Worm (Caenorhabditis elegans) whole organism, midembryonic: ENCODE results near the gene irld-39.

Experiments
- T22C8.4 ChIP-seq: fragments of 200-800 bp; sonication (Bioruptor generic); IDR thresholded peaks from 2 replicates; pipeline ENCODE4 v1.3.6; 2022; ENCODE audit warnings: missing genetic modification characterization, missing compliant biosample characterization
- cog-1 ChIP-seq: sonication (generic microtip); optimal IDR thresholded peaks from 2 replicates; lab custom pipeline; 2016; ENCODE audit warnings: missing genetic modification characterization, missing compliant biosample characterization
- flt-1 ChIP-seq: fragments of 200-800 bp; sonication (Bioruptor generic); IDR thresholded peaks from 2 replicates; pipeline ENCODE4 v1.3.6; 2022; ENCODE audit warnings: missing genetic modification characterization, missing compliant biosample characterization
- klf-2 ChIP-seq: fragments of 200-800 bp; sonication (Bioruptor generic); conservative IDR thresholded peaks from 2 replicates; pipeline ENCODE4 v1.3.6; 2022; ENCODE audit warnings: missing genetic modification reagents, missing genetic modification characterization, missing compliant biosample characterization
- med-1 ChIP-seq: sonication (generic microtip); optimal IDR thresholded peaks from 2 replicates; lab custom pipeline; 2017; ENCODE audit warnings: missing genetic modification characterization, mild to moderate bottlenecking, missing compliant biosample characterization, antibody characterized with exemption, missing genetic modification reagents; ENCODE audit not compliant: insufficient read depth
- ref-1 ChIP-seq: fragments of 200-800 bp; sonication (Bioruptor generic); conservative IDR thresholded peaks from 2 replicates; pipeline ENCODE4 v1.3.6; 2022; ENCODE audit warnings: missing genetic modification reagents, missing genetic modification characterization, missing compliant biosample characterization
- tab-1 ChIP-seq: fragments of 200-800 bp; sonication (Bioruptor generic); IDR thresholded peaks from 2 replicates; pipeline ENCODE4 v1.3.6; 2022; ENCODE audit warnings: missing genetic modification characterization, missing compliant biosample characterization
- ztf-23 ChIP-seq: fragments of 200-800 bp; sonication (Bioruptor generic); IDR thresholded peaks from 2 replicates; pipeline ENCODE4 v1.3.6; 2022; ENCODE audit warnings: missing genetic modification reagents, missing genetic modification characterization, missing compliant biosample characterization
- ztf-29 ChIP-seq: fragments of 200-800 bp; sonication (Bioruptor generic); IDR thresholded peaks from 2 replicates; pipeline ENCODE4 v1.3.6; 2022; ENCODE audit warnings: missing genetic modification reagents, missing genetic modification characterization, missing compliant biosample characterization

irld-39 gene

ce11 chrIV:16254464-16254863 lies 21.5 kb downstream of the irld-39 start, which contains the start of gene hlh-17:
Gene hlh-17 (plus strand): TSS chrIV:16254764.
- TF ChIP-seq ztf-29 (GFP tag; lab: Robert Waterston, UW) (no peak), ref-1 (GFP tag; lab: Robert Waterston, UW) (no peak), med-1 (GFP tag; lab: Kevin White, UChicago) (no peak), flt-1 (no peak)

- TF ChIP-seq tab-1 (no peak), med-1 (GFP tag; lab: Kevin White, UChicago) (no peak), klf-2 (GFP tag; lab: Robert Waterston, UW) (no peak), T22C8.4 (GFP tag; lab: Robert Waterston, UW) (no peak), ref-1 (GFP tag; lab: Robert Waterston, UW) (no peak), cog-1 (tag; lab: Kevin White, UChicago) (no peak)
Measured at ce11 chrIV:16257330-16257729, 24.4 kb downstream of the irld-39 start, which contains the start of gene hlh-31. Gene hlh-31 (plus strand): TSS chrIV:16257630.

- TF ChIP-seq ztf-29 (GFP tag; lab: Robert Waterston, UW) (no peak), cog-1 (tag; lab: Kevin White, UChicago) (no peak), med-1 (GFP tag; lab: Kevin White, UChicago) (no peak), tab-1 (no peak), flt-1 (no peak), ref-1 (GFP tag; lab: Robert Waterston, UW) (no peak), ztf-23 (GFP tag; lab: Robert Waterston, UW) (no peak), T22C8.4 (GFP tag; lab: Robert Waterston, UW) (no peak), klf-2 (GFP tag; lab: Robert Waterston, UW) (no peak)
Measured at ce11 chrIV:16270955-16271354, 38.0 kb downstream of the irld-39 start, which contains the start of gene F38C2.4. Gene F38C2.4 (plus strand): TSS chrIV:16271255.

- TF ChIP-seq cog-1 (tag; lab: Kevin White, UChicago) (no peak), ztf-29 (GFP tag; lab: Robert Waterston, UW) (no peak), tab-1 (no peak), ztf-23 (GFP tag; lab: Robert Waterston, UW) (no peak), klf-2 (GFP tag; lab: Robert Waterston, UW) (no peak), T22C8.4 (GFP tag; lab: Robert Waterston, UW) (no peak), ref-1 (GFP tag; lab: Robert Waterston, UW) (no peak), med-1 (GFP tag; lab: Kevin White, UChicago) (no peak)
Measured at ce11 chrIV:16277291-16277690, 44.3 kb downstream of the irld-39 start, which contains the start of gene F38C2.7. Gene F38C2.7 (minus strand): TSS chrIV:16277391.

ce11 chrIV:16277902-16278301 lies 45.0 kb downstream of the irld-39 start, which contains the start of gene ccch-2:
Gene ccch-2 (plus strand): TSS chrIV:16278202.
- no peak for TF ChIP-seq klf-2 (GFP tag; lab: Robert Waterston, UW)

- TF ChIP-seq tab-1 (no peak), klf-2 (GFP tag; lab: Robert Waterston, UW) (no peak)
Measured at ce11 chrIV:16280614-16281013, 47.7 kb downstream of the irld-39 start, which contains the start of gene clec-191. Gene clec-191 (minus strand): TSS chrIV:16280714.
